Fruit fly (Drosophila melanogaster): ENCODE data around the gene CG31279.
A peak's percentile ranks its signal among the peaks of the same experiment; 100 is the strongest.

CG31279 gene

dm6 chr3R:16432665-16433065 lies 2.2 kb downstream of the CG31279 start, which contains the start of gene Fntb (continued):
- TF ChIP-seq CG17802 (tag; optimal IDR thresholded peaks at IDR 0.05) (no peak), zf30C (GFP tag; optimal IDR thresholded peaks at IDR 0.05) (no peak), CrebB (tag; optimal IDR thresholded peaks at IDR 0.05) (peak; percentile 62), CG1792 (GFP tag; optimal IDR thresholded peaks at IDR 0.05) (no peak), Dll (GFP tag; IDR thresholded peaks at IDR 0.05; ENCODE audit: partially characterized antibody) (0 out of 4 replicates have a peak, but pooled peaks have one; percentile 27), CG10959 (GFP tag; IDR thresholded peaks at IDR 0.05) (no peak), CG4617 (GFP tag; optimal IDR thresholded peaks at IDR 0.05; ENCODE audit: borderline replicate concordance) (peak; percentile 61), CG14860 (GFP tag; IDR thresholded peaks at IDR 0.05; ENCODE audit: partially characterized antibody) (no peak), eve (GFP tag; optimal IDR thresholded peaks at IDR 0.05) (no peak), CG10267 (tag; optimal IDR thresholded peaks at IDR 0.05) (peak; percentile 92), bab2 (GFP tag; optimal IDR thresholded peaks at IDR 0.05) (peak; percentile 10), CG4328 (GFP tag; optimal IDR thresholded peaks at IDR 0.05) (peak; percentile 53), Hmx (GFP tag; optimal IDR thresholded peaks at IDR 0.05) (peak; percentile 19), inv (GFP tag; IDR thresholded peaks at IDR 0.05; ENCODE audit: partially characterized antibody) (no peak), CG3995 (GFP tag; optimal IDR thresholded peaks at IDR 0.05) (peak; percentile 55), Bdp1 (GFP tag; optimal IDR thresholded peaks at IDR 0.05) (no peak), maf-S (GFP tag; optimal IDR thresholded peaks at IDR 0.05) (peak; percentile 10), Xbp1 (GFP tag; optimal IDR thresholded peaks at IDR 0.05) (peak; percentile 74), CG6813 (GFP tag; optimal IDR thresholded peaks at IDR 0.05) (peak; percentile 13), Myb (GFP tag; optimal IDR thresholded peaks at IDR 0.05) (no peak), Taf1 (GFP tag; IDR thresholded peaks at IDR 0.05) (no peak), CG3163 (GFP tag; optimal IDR thresholded peaks at IDR 0.05) (no peak), CG12769 (tag; optimal IDR thresholded peaks at IDR 0.05) (no peak), Hand (GFP tag; optimal IDR thresholded peaks at IDR 0.05) (no peak), Ptx1 (GFP tag; IDR thresholded peaks at IDR 0.05) (peak; percentile 73), CG2712 (tag; optimal IDR thresholded peaks at IDR 0.05) (peak; percentile 81), Antp (GFP tag; optimal IDR thresholded peaks at IDR 0.05) (no peak), hth (optimal IDR thresholded peaks at IDR 0.05) (no peak), CG10366 (GFP tag; IDR thresholded peaks at IDR 0.05) (peak; percentile 53), az2 (GFP tag; optimal IDR thresholded peaks at IDR 0.05) (peak; percentile 70)

- TF ChIP-seq Mrtf (GFP tag; IDR thresholded peaks at IDR 0.05) = no peak
- TF ChIP-seq kah (GFP tag; optimal IDR thresholded peaks at IDR 0.05) = no peak
- peak in 1 of 2 experiments; percentile 40 for TF ChIP-seq crp (GFP tag; optimal IDR thresholded peaks at IDR 0.05)
- no peak for TF ChIP-seq Lhr (GFP tag; optimal IDR thresholded peaks at IDR 0.05)
- no peak for TF ChIP-seq CG32772 (GFP tag; IDR thresholded peaks at IDR 0.05)
- TF ChIP-seq pzg (GFP tag; optimal IDR thresholded peaks at IDR 0.05) = peak; percentile 16
- TF ChIP-seq Hmx (GFP tag; optimal IDR thresholded peaks at IDR 0.05) = no peak
- TF ChIP-seq MBD-R2 (GFP tag; IDR thresholded peaks at IDR 0.05) = peak; percentile 52
- TF ChIP-seq CG2875 (GFP tag; optimal IDR thresholded peaks at IDR 0.05) = no peak
- no peak for TF ChIP-seq Nf-YC (tag; optimal IDR thresholded peaks at IDR 0.05)
Measured at dm6 chr3R:16434599-16434998, 4.1 kb downstream of the CG31279 start, which contains the start of gene CG14881. TSS of gene CG14881 (plus strand) at chr3R:16434899.

Measured in whole organism, embryonic.